Worm (Caenorhabditis elegans) whole organism, early embryonic: ENCODE results near the gene R53.5.
A peak's percentile ranks its signal among the peaks of the same experiment; 100 is the strongest.

ENCODE experiments used
- B0310.2 ChIP-seq: sonication (generic microtip); optimal IDR thresholded peaks from 2 replicates; lab custom pipeline; 2016; ENCODE audit warnings: mild to moderate bottlenecking, missing genetic modification characterization, missing compliant biosample characterization
- F13C5.2 ChIP-seq: sonication (generic microtip); optimal IDR thresholded peaks from 2 replicates; lab custom pipeline; 2017; ENCODE audit warnings: mild to moderate bottlenecking, missing genetic modification characterization, inconsistent platforms, missing compliant biosample characterization
- aly-1 ChIP-seq: sonication (generic microtip); optimal IDR thresholded peaks from 2 replicates; lab custom pipeline; 2016; ENCODE audit warnings: missing genetic modification characterization, missing compliant biosample characterization
- ama-1 ChIP-seq: fragments of 150-350 bp; optimal IDR thresholded peaks from 2 replicates; lab custom pipeline; 2014
- ceh-13 ChIP-seq: fragments of 200-800 bp; sonication (Bioruptor generic); optimal IDR thresholded peaks from 2 replicates; lab custom pipeline; 2018; ENCODE audit warnings: mild to moderate bottlenecking, missing genetic modification characterization, missing compliant biosample characterization
- ceh-36 ChIP-seq: sonication (generic microtip); optimal IDR thresholded peaks from 2 replicates; lab custom pipeline; 2016; ENCODE audit warnings: missing genetic modification characterization, inconsistent platforms, missing compliant biosample characterization
- ets-7 ChIP-seq: sonication (generic microtip); optimal IDR thresholded peaks from 2 replicates; lab custom pipeline; 2016; ENCODE audit warnings: missing genotype, missing genetic modification characterization, missing compliant biosample characterization
- flt-1 ChIP-seq: fragments of 200-800 bp; sonication (Bioruptor generic); IDR thresholded peaks from 2 replicates; pipeline ENCODE4 v1.3.6; 2022; ENCODE audit warnings: missing genetic modification characterization, missing compliant biosample characterization
- hmbx-1 ChIP-seq: sonication (generic microtip); optimal IDR thresholded peaks from 2 replicates; lab custom pipeline; 2016; ENCODE audit warnings: mild to moderate bottlenecking, missing genetic modification characterization, missing compliant biosample characterization
- hmg-4 ChIP-seq: fragments of 200-800 bp; sonication (Bioruptor generic); optimal IDR thresholded peaks from 2 replicates; lab custom pipeline; 2018; ENCODE audit warnings: mild to moderate bottlenecking, missing genetic modification characterization, missing compliant biosample characterization
- hnd-1 ChIP-seq: sonication (generic microtip); optimal IDR thresholded peaks from 2 replicates; lab custom pipeline; 2016; ENCODE audit warnings: missing genetic modification characterization, missing compliant biosample characterization
- pes-1 ChIP-seq: fragments of 200-800 bp; sonication (Bioruptor generic); IDR thresholded peaks from 2 replicates; pipeline ENCODE4 v1.3.6; 2022; ENCODE audit warnings: missing genetic modification reagents, missing genetic modification characterization, missing compliant biosample characterization
- scrt-1 ChIP-seq: fragments of 200-800 bp; sonication (Bioruptor generic); IDR thresholded peaks from 2 replicates; pipeline ENCODE4 v1.3.6; 2022; ENCODE audit warnings: missing genetic modification characterization, missing compliant biosample characterization
- sea-1 ChIP-seq: fragments of 200-800 bp; sonication (Bioruptor generic); conservative IDR thresholded peaks from 2 replicates; pipeline ENCODE4 v1.3.6; 2022; ENCODE audit warnings: missing genetic modification characterization, missing compliant biosample characterization
- tbx-11 ChIP-seq: fragments of 200-800 bp; sonication (Bioruptor generic); IDR thresholded peaks from 2 replicates; pipeline ENCODE4 v1.3.6; 2022; ENCODE audit warnings: missing genetic modification characterization, missing compliant biosample characterization
- tbx-37 ChIP-seq: fragments of 200-800 bp; sonication (Bioruptor generic); conservative IDR thresholded peaks from 2 replicates; pipeline ENCODE4 v1.3.6; 2022; ENCODE audit warnings: missing genetic modification reagents, missing genetic modification characterization, missing compliant biosample characterization
- tra-4 ChIP-seq: sonication (generic microtip); optimal IDR thresholded peaks from 2 replicates; lab custom pipeline; 2017; ENCODE audit warnings: missing genetic modification characterization, missing compliant biosample characterization

R53.5 gene

DNA sequence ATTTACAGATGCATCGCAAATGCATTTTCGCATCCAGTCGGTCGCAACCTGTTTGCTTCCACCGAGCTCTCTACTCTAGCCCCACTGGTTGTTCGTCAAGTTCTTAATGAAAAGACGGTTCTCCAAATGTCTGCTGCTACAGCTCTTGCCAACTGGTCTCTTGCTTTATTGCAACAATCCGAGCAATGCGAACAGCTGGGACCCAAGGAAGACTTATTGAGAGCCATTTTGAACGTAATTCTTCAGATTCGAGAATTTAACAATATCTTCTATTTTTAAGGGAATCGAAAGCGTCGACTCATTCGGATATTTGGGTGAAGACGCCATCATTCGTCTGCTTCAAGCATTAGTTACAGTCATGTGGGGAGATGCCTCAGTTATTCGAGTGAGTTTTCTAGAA is 27.0 kb downstream of the R53.5 start:
- TF ChIP-seq tbx-11 (GFP tag; lab: Robert Waterston, UW), result no peak
- TF ChIP-seq ets-7 (tag; lab: Kevin White, UChicago), result no peak
- no peak for TF ChIP-seq F13C5.2 (tag; lab: Kevin White, UChicago)
- TF ChIP-seq hmbx-1 (tag; lab: Kevin White, UChicago), result no peak
- TF ChIP-seq hnd-1 (tag; lab: Kevin White, UChicago), result no peak
- TF ChIP-seq ama-1, result no peak
- no peak for TF ChIP-seq tra-4
- no peak for TF ChIP-seq pes-1 (GFP tag; lab: Robert Waterston, UW)
- TF ChIP-seq aly-1 (tag; lab: Kevin White, UChicago), result no peak
- no peak for TF ChIP-seq tbx-37
- no peak for TF ChIP-seq hmg-4 (GFP tag; lab: Kevin White, UChicago)
- TF ChIP-seq ceh-36, result no peak
- no peak for TF ChIP-seq sea-1 (GFP tag; lab: Robert Waterston, UW)
- no peak for TF ChIP-seq ceh-13 (GFP tag; lab: Kevin White, UChicago)
- no peak for TF ChIP-seq B0310.2 (tag; lab: Kevin White, UChicago)
- no peak for TF ChIP-seq scrt-1 (GFP tag; lab: Robert Waterston, UW)
- TF ChIP-seq flt-1 (GFP tag; lab: Robert Waterston, UW), result no peak

DNA sequence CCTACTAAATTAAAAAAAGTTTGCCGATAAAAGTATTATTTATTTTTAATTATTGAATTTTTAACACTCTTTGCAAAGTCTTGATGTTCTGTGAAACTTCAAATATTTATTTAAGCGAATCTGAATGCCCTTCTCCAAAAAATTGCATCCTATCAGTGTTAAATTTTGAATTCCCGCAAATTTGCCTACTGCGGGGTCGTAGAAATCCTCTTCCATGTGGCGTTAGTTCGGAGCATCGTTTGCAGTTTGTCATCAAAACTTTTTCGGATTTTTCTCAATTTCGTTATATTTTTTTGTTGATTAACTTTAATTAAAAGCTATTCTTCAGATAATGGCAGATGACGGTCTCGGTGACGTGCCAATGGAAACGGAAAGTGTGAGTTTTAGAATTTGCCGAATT is 29.9 kb downstream of the R53.5 start, which contains the start of gene ufd-3:
Gene ufd-3, plus strand, starts transcription at position 324 of the 400 bp plus-strand sequence.
- peak; percentile 87 for TF ChIP-seq tbx-37
- TF ChIP-seq F13C5.2 (tag; lab: Kevin White, UChicago), result peak; percentile 57
- peak; percentile 47; the same call in 1 of the 2 replicates for TF ChIP-seq flt-1 (GFP tag; lab: Robert Waterston, UW)
- no peak for TF ChIP-seq sea-1 (GFP tag; lab: Robert Waterston, UW)
- no peak for TF ChIP-seq ama-1

DNA sequence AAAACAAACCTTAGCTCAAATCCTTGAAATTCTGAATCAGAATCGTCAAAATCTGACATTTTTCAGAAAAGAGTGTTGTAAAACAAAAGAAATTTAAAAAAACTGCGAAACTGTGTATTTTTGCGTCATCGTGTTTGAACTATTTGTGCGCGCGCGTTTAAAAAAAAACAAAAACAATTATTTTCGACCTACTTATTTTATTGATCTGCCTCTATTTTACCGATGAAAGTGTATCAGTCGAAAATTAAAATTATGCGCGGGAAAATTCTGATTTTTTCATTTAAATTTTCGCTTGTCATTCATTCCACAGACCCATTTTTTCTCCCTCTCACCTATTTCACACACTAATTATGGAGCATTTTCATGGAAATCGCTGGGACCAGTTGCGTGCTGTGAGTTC is 31.4 kb downstream of the R53.5 start, which contains the start of the genes C05C10.7 and C05C10.5:
Gene C05C10.7, minus strand, starts transcription at position 95 of the 400 bp plus-strand sequence.
Gene C05C10.5, plus strand, starts transcription at position 164 of the 400 bp plus-strand sequence.
- no peak for TF ChIP-seq hmbx-1 (tag; lab: Kevin White, UChicago)
- TF ChIP-seq sea-1 (GFP tag; lab: Robert Waterston, UW), result no peak
- TF ChIP-seq ets-7 (tag; lab: Kevin White, UChicago), result no peak
- TF ChIP-seq F13C5.2 (tag; lab: Kevin White, UChicago), result no peak
- no peak for TF ChIP-seq aly-1 (tag; lab: Kevin White, UChicago)
- TF ChIP-seq ceh-13 (GFP tag; lab: Kevin White, UChicago), result no peak
- no peak for TF ChIP-seq tbx-11 (GFP tag; lab: Robert Waterston, UW)
- TF ChIP-seq pes-1 (GFP tag; lab: Robert Waterston, UW), result no peak
- TF ChIP-seq ceh-36, result no peak
- no peak for TF ChIP-seq tbx-37
- no peak for TF ChIP-seq flt-1 (GFP tag; lab: Robert Waterston, UW)
- no peak for TF ChIP-seq scrt-1 (GFP tag; lab: Robert Waterston, UW)
- TF ChIP-seq B0310.2 (tag; lab: Kevin White, UChicago), result no peak
- TF ChIP-seq ama-1, result no peak
- no peak for TF ChIP-seq hnd-1 (tag; lab: Kevin White, UChicago)
- TF ChIP-seq hmg-4 (GFP tag; lab: Kevin White, UChicago), result no peak
- no peak for TF ChIP-seq tra-4

DNA sequence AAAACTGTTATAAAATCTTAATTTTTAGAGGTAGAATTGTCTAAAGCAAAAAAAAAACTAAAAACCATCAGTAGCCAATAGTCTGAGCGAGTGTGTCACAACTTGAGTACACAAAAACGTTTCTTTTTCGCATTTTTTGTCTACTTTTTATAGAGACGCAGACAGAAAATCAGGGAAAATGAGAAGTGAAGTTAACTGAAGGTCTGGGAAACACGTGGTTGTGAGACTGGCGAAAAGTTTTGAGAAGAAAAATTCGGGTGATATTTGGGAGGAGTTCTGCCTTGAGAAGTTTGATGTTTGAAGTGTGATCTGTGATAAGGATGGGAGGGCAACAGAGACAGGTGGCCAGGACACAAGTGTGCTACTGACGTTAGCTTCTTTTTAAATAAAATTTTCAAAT is 32.7 kb downstream of the R53.5 start:
- no peak for TF ChIP-seq sea-1 (GFP tag; lab: Robert Waterston, UW)
- TF ChIP-seq F13C5.2 (tag; lab: Kevin White, UChicago), result no peak

DNA sequence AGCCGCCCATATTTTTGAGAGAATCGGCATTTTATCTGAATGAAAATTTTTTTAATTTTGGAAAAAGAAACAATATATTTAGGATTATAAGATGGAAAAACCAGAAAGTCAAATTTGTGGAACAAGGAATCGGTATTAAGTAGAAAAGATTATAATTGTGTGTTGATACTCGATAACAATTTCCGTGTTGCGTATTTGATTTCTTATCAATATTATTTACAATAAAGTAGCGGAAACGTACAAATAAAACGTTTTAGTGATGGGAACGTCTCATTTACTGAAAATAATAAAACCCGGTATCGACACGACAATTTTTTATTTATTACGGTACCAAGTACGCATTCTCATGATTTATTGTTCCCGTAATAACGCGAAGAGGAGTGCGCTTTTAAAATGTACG is 33.4 kb downstream of the R53.5 start, which contains the start of gene C05C10.3:
Gene C05C10.3, minus strand, starts transcription at position 35 of the 400 bp plus-strand sequence.
- TF ChIP-seq tbx-11 (GFP tag; lab: Robert Waterston, UW) (no peak), aly-1 (tag; lab: Kevin White, UChicago) (no peak), ceh-13 (GFP tag; lab: Kevin White, UChicago) (no peak), tra-4 (no peak), ceh-36 (no peak), ets-7 (tag; lab: Kevin White, UChicago) (no peak), F13C5.2 (tag; lab: Kevin White, UChicago) (no peak), hnd-1 (tag; lab: Kevin White, UChicago) (no peak), sea-1 (GFP tag; lab: Robert Waterston, UW) (no peak), ama-1 (no peak), flt-1 (GFP tag; lab: Robert Waterston, UW) (no peak), tbx-37 (no peak), pes-1 (GFP tag; lab: Robert Waterston, UW) (no peak), B0310.2 (tag; lab: Kevin White, UChicago) (no peak), hmg-4 (GFP tag; lab: Kevin White, UChicago) (no peak)

DNA sequence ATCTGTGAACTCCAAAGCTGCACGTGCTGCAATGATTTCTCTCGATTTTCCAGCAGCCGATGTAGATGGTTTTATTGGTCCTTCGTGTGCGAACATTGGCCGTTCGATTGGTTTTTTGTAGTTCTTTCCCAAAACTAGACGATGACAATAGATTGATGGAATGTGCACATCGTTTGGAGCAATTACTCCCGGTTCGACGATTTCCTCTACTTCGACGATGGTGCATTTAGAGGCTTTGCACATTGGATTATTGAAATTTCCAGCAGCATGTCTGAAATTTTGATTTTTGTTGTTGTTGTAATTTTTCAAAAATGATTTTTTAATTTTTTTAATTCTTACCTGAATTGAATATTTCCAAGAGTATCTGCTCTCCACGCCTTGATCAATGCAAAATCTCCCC is 34.6 kb downstream of the R53.5 start:
- TF ChIP-seq tra-4, result no peak
- TF ChIP-seq hmbx-1 (tag; lab: Kevin White, UChicago), result no peak
- TF ChIP-seq hmg-4 (GFP tag; lab: Kevin White, UChicago), result no peak

DNA sequence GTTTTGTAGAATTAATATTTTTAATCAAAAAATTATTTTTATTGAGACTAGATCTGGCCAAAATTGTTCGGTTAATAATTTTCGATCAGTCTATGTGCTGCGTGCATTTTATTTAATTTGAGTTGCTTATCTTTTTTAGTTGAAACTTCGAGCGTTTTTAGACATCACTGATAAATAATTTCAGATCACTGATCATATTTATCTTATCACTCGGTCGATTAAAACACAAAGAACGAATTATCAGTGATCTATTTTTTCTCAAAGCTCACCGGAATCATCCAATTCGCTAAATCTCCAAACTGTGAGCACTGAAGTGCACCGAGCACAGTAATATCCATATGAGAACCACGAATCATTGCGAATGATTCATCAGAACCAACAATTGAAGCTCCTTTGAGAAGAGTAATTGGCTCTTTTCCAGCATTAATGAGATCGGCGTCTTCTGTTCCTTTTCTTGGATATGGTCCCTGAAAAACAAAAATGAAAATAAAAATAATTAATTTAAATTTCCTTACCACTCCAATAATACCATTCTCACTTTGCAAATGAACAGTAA is 35.2 kb downstream of the R53.5 start:
- TF ChIP-seq ets-7 (tag; lab: Kevin White, UChicago) (no peak), B0310.2 (tag; lab: Kevin White, UChicago) (no peak), aly-1 (tag; lab: Kevin White, UChicago) (no peak), ceh-13 (GFP tag; lab: Kevin White, UChicago) (no peak)

DNA sequence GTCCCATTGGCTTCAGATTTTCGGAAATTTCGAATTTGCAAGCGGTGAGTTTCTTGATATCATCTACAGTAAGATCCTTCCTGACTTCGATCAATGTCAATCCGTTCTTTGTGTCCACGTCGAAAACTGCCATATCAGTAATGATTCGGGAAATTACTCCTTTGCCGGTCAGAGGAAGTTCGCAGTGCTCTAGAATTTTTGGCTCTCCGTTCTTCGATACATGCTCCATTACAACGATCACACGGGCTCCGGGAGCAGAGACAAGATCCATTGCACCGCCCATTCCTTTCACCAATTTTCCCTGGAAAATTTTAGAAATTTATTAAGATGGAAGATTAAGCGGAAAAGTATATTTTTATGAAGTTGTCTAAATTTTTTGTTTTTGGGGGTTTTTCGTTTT is 35.7 kb downstream of the R53.5 start:
- TF ChIP-seq scrt-1 (GFP tag; lab: Robert Waterston, UW) (no peak), pes-1 (GFP tag; lab: Robert Waterston, UW) (no peak), hmbx-1 (tag; lab: Kevin White, UChicago) (no peak), ceh-13 (GFP tag; lab: Kevin White, UChicago) (no peak)
